Fruit fly (Drosophila melanogaster) whole organism, pupa: ENCODE data around the gene CG31141.

Source experiments
- CG10348 ChIP-seq: fragments of 200-800 bp; sonication (Bioruptor generic); IDR thresholded peaks from 2 replicates; pipeline ENCODE4 v1.3.6; 2022; ENCODE audit warnings: missing biosample characterization, missing genetic modification characterization
- CG12605 ChIP-seq: fragments of 200-800 bp; sonication (Bioruptor generic); IDR thresholded peaks from 2 replicates; pipeline ENCODE4 v1.3.6; 2022; ENCODE audit warnings: missing biosample characterization, missing genetic modification characterization
- CG13204 ChIP-seq: fragments of 200-800 bp; sonication (Bioruptor generic); optimal IDR thresholded peaks from 2 replicates; lab custom pipeline; 2018; ENCODE audit warnings: missing biosample characterization, mild to moderate bottlenecking, missing genetic modification characterization, moderate library complexity
- CG15710 ChIP-seq: fragments of 200-800 bp; sonication (Bioruptor generic); optimal IDR thresholded peaks from 2 replicates; lab custom pipeline; 2018; ENCODE audit warnings: missing biosample characterization, mild to moderate bottlenecking, missing genetic modification characterization, moderate library complexity
- CG17806 ChIP-seq: fragments of 200-800 bp; sonication (Bioruptor generic); optimal IDR thresholded peaks from 2 replicates; lab custom pipeline; 2018; ENCODE audit warnings: missing biosample characterization, mild to moderate bottlenecking, missing genetic modification characterization, moderate library complexity
- CG32121 ChIP-seq: fragments of 200-800 bp; sonication (Bioruptor generic); IDR thresholded peaks from 2 replicates; pipeline ENCODE4 v1.3.6; 2022; ENCODE audit warnings: missing biosample characterization, missing genetic modification characterization
- CG34367 ChIP-seq: fragments of 200-800 bp; sonication (Bioruptor generic); optimal IDR thresholded peaks from 2 replicates; lab custom pipeline; 2018; ENCODE audit warnings: missing biosample characterization, mild to moderate bottlenecking, missing genetic modification characterization
- CG4496 ChIP-seq: fragments of 200-800 bp; sonication (Bioruptor generic); IDR thresholded peaks from 3 replicates; pipeline ENCODE4 v1.3.6; 2022; ENCODE audit warnings: missing biosample characterization, missing genetic modification characterization
- CG8301 ChIP-seq: fragments of 200-800 bp; sonication (Bioruptor generic); optimal IDR thresholded peaks from 2 replicates; lab custom pipeline; 2018; ENCODE audit warnings: missing biosample characterization, mild to moderate bottlenecking, missing genetic modification characterization
- EcR ChIP-seq: fragments of 200-800 bp; sonication (Bioruptor generic); optimal IDR thresholded peaks from 3 replicates; lab custom pipeline; 2019; ENCODE audit warnings: missing biosample characterization, missing genetic modification characterization, mild to moderate bottlenecking, moderate library complexity, missing genetic modification reagents
- Ets98B ChIP-seq: fragments of 200-800 bp; sonication (Bioruptor generic); IDR thresholded peaks from 2 replicates; pipeline ENCODE4 v1.3.6; 2022; ENCODE audit warnings: missing biosample characterization, missing genetic modification characterization
- Pif1B ChIP-seq: fragments of 200-800 bp; sonication (Bioruptor generic); optimal IDR thresholded peaks from 3 replicates; lab custom pipeline; 2016; ENCODE audit warnings: missing biosample characterization, missing genetic modification characterization
- Snoo ChIP-seq: fragments of 200-800 bp; sonication (Bioruptor generic); optimal IDR thresholded peaks from 3 replicates; lab custom pipeline; 2017; ENCODE audit warnings: missing biosample characterization, mild to moderate bottlenecking, missing genetic modification characterization, inconsistent platforms
- gl ChIP-seq: fragments of 200-800 bp; sonication (Bioruptor generic); optimal IDR thresholded peaks from 2 replicates; lab custom pipeline; 2018; ENCODE audit warnings: missing biosample characterization, mild to moderate bottlenecking, missing genetic modification characterization
- rn ChIP-seq: fragments of 200-800 bp; sonication (Bioruptor generic); IDR thresholded peaks from 2 replicates; pipeline ENCODE4 v1.3.6; 2022; ENCODE audit warnings: missing biosample characterization, missing genetic modification characterization

The CG31141 gene

DNA sequence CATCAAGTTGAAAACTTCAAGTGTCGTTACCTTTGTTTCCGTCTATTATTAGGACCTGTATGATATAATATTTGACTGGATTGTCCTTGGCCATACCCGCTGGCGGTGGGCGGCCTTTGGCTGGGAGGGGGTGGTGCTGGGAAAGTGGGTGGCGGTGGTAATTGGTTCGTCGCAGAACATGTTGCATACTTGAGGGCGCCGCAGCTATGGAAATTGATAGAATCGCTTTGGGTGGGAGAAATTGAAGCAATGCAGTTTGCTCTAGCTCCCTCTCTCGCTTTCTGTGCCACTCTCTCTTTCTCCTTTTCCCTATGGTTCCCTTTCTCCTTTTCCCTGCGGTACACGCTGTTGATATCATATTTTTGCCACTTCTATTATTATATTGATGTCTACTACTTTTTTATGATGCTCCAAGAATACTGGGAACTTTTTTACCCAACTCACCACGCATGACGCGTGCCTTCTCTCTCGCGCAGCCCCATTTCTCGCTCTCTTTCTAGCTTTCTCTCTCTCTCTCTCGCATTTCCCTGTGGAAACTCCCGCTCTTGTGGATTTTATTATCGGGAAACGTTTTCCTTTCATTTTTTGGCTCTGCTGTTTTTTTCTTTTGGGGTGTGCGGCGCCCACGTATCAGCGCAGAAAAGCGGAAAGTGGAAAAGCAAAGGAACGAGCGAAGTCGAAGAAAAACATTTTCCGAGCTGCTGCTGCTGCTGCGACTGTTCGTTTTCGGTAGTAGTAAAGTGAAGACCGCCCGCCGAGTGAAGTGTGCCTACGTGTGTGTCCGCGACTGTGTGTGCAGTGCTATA, 42.0 kb downstream of the CG31141 start:
- TF ChIP-seq CG4496 (GFP tag; lab: Robert Waterston, UW): no peak
- TF ChIP-seq Ets98B (GFP tag; lab: Robert Waterston, UW): 0 out of 2 replicates have a peak, but pooled peaks have one; percentile 10
- no peak for TF ChIP-seq EcR (GFP tag; lab: Kevin White, UChicago)
- TF ChIP-seq CG34367 (tag; lab: Kevin White, UChicago): no peak

DNA sequence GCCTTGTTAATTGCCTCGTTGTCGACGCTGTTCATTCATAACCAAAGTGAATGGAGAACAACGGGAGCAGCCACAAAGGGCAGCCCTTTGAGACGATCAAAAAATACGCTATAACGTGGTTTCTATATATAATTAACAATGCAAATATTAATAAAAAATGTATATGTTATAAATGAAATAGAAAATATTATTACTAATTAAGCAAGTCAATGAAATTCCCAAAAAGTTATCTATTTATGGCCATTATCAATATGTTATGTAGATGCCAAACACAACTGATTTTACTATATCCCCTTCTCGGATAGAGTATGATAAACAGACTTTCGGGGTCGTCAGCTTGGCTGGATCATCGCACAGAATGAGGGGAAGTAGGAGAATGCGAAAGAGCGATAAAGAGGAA, 46.3 kb downstream of the CG31141 start:
- no peak for TF ChIP-seq CG17806
- peak; percentile 69 for TF ChIP-seq EcR (GFP tag; lab: Kevin White, UChicago)

DNA sequence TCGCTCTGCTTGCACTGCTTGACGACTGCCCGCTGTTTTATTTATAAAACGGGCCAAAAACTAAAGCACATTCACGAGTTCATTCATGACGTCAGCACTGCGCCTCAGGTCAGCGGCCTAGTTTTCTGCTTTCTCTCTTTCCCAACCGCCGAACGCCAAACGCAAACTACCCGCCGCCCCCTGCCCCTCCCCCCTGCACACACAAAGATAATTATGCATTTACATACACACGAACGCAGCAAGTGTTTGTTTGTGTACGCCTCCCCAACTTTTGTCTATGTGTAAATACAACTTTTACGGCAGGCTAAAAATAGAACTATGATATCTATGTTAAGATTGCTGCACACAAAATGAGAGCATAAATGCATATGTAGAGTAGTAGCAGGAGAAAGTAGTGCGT, 48.1 kb downstream of the CG31141 start:
- TF ChIP-seq rn (GFP tag; lab: Robert Waterston, UW): no peak
- no peak for TF ChIP-seq CG13204
- 0 out of 2 replicates have a peak, but pooled peaks have one; percentile 22 for TF ChIP-seq CG32121 (GFP tag; lab: Robert Waterston, UW)
- TF ChIP-seq CG4496 (GFP tag; lab: Robert Waterston, UW): peak; percentile 10; the same call in 1 of the 3 replicates
- no peak for TF ChIP-seq CG10348 (GFP tag; lab: Robert Waterston, UW)
- no peak for TF ChIP-seq Pif1B (GFP tag; lab: Kevin White, UChicago)
- TF ChIP-seq CG15710: no peak

dm6 chr3R:23971764-23972163, 48.7 kb downstream of the CG31141 start:
- no peak for TF ChIP-seq Snoo (tag; lab: Kevin White, UChicago)
- no peak for TF ChIP-seq CG17806
- TF ChIP-seq CG12605 (GFP tag; lab: Robert Waterston, UW): no peak
- no peak for TF ChIP-seq CG32121 (GFP tag; lab: Robert Waterston, UW)
- TF ChIP-seq gl (tag; lab: Kevin White, UChicago): no peak
- no peak for TF ChIP-seq CG34367 (tag; lab: Kevin White, UChicago)
- no peak for TF ChIP-seq Ets98B (GFP tag; lab: Robert Waterston, UW)
- TF ChIP-seq CG8301: no peak
- no peak for TF ChIP-seq rn (GFP tag; lab: Robert Waterston, UW)
- no peak for TF ChIP-seq CG4496 (GFP tag; lab: Robert Waterston, UW)
- TF ChIP-seq Pif1B (GFP tag; lab: Kevin White, UChicago): no peak
- TF ChIP-seq, all 21 proteins: peak for 0
